Worm (Caenorhabditis elegans): ENCODE measurements around the gene F02C9.1.

F02C9.1 gene

DNA sequence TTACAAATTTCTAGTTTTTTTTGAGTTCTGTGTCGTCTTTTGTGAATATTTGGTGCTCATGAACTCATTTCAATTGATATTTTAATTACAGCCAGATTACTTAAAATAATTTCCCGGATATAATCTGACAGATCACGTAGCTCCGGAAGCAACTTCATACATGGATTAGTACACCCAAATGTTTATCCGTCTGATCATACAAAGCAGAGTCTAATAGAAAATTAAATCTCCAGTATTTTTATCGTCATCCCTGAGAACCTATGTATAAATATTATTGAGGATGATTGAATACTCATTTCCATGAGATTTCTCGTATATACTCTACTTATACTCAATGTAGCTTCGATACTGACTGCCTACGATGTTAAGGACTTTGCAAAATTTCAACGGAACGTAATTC lies 13.6 kb upstream of the F02C9.1 start, which contains the start of gene Y73C8C.12:
TSS of gene Y73C8C.12 (plus strand) at position 301 of the 400 bp plus-strand sequence.
- TF ChIP-seq unc-39 (tag; optimal IDR thresholded peaks at IDR 0.05): no peak
- TF ChIP-seq sptf-1 (tag; optimal IDR thresholded peaks at IDR 0.05): no peak
- no peak for TF ChIP-seq pha-4 (tag; optimal IDR thresholded peaks at IDR 0.05)
- TF ChIP-seq elt-1 (tag; optimal IDR thresholded peaks at IDR 0.05; ENCODE audit: borderline replicate concordance, insufficient read depth): no peak
- TF ChIP-seq nhr-237 (tag; optimal IDR thresholded peaks at IDR 0.05): no peak
- no peak for TF ChIP-seq nhr-76 (tag; optimal IDR thresholded peaks at IDR 0.05)
- no peak for TF ChIP-seq hlh-1 (tag; optimal IDR thresholded peaks at IDR 0.05)
- TF ChIP-seq lsy-2 (tag; optimal IDR thresholded peaks at IDR 0.05): no peak
- TF ChIP-seq flh-1 (GFP tag; optimal IDR thresholded peaks at IDR 0.05): no peak
- no peak for TF ChIP-seq unc-62 (GFP tag; optimal IDR thresholded peaks at IDR 0.05)

- no peak for TF ChIP-seq pha-4 (tag; optimal IDR thresholded peaks at IDR 0.05)
- no peak for TF ChIP-seq hlh-1 (tag; optimal IDR thresholded peaks at IDR 0.05)
- TF ChIP-seq nhr-76 (tag; optimal IDR thresholded peaks at IDR 0.05): no peak
- TF ChIP-seq zip-8 (tag; optimal IDR thresholded peaks at IDR 0.05): no peak
- no peak for TF ChIP-seq blmp-1 (tag; optimal IDR thresholded peaks at IDR 0.05)
- TF ChIP-seq nhr-12 (tag; optimal IDR thresholded peaks at IDR 0.05): no peak
- TF ChIP-seq M03D4.4 (tag; optimal IDR thresholded peaks at IDR 0.05): no peak
- TF ChIP-seq ceh-83 (GFP tag; optimal IDR thresholded peaks at IDR 0.05): no peak
- TF ChIP-seq cnd-1 (tag; optimal IDR thresholded peaks at IDR 0.05): no peak
Observed at ce11 chrV:3127670-3128069, 10.8 kb upstream of the F02C9.1 start, which contains the start of gene Y73C8C.10. Y73C8C.10 (minus strand) TSS chrV:3127770.

DNA sequence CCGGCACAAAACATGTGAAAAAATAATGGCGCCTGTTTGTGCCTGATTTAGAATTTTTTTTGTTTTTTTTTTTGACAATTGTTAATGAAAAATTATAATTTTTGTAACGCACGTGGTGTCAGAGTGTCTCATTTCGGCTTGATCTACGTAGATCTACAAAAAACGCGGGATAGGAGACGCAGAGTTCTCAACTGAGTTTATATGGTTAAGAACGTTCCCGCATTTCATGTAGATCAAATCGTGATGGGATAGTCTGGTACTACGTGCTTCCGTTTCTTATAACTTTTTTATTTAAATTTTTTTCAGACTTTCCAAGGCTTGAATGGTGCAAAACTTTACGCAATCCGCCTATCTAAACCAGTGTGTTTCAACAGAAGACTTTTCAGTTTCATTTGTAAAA lies 9.7 kb upstream of the F02C9.1 start, which contains the start of gene tat-6:
TSS of gene tat-6 (plus strand) at position 301 of the 400 bp plus-strand sequence.
- TF ChIP-seq elt-3 (tag; optimal IDR thresholded peaks at IDR 0.05): no peak
- TF ChIP-seq ceh-43 (GFP tag; optimal IDR thresholded peaks at IDR 0.05): no peak
- no peak for TF ChIP-seq unc-62 (GFP tag; optimal IDR thresholded peaks at IDR 0.05)
- no peak for TF ChIP-seq lin-13 (tag; optimal IDR thresholded peaks at IDR 0.05)
- no peak for TF ChIP-seq mab-5 (tag; optimal IDR thresholded peaks at IDR 0.05)
- TF ChIP-seq elt-1 (tag; optimal IDR thresholded peaks at IDR 0.05; ENCODE audit: borderline replicate concordance, insufficient read depth): no peak
- TF ChIP-seq ceh-83 (GFP tag; optimal IDR thresholded peaks at IDR 0.05): no peak
- TF ChIP-seq ceh-39 (tag; optimal IDR thresholded peaks at IDR 0.05): no peak
- no peak for TF ChIP-seq bed-3 (GFP tag; optimal IDR thresholded peaks at IDR 0.05)
- TF ChIP-seq hlh-1 (tag; optimal IDR thresholded peaks at IDR 0.05): no peak
- no peak for TF ChIP-seq nhr-28 (tag; optimal IDR thresholded peaks at IDR 0.05)
- TF ChIP-seq sem-2 (GFP tag; optimal IDR thresholded peaks at IDR 0.05): no peak
- TF ChIP-seq nhr-76 (tag; optimal IDR thresholded peaks at IDR 0.05): no peak
- TF ChIP-seq cnd-1 (tag; optimal IDR thresholded peaks at IDR 0.05): no peak
- no peak for TF ChIP-seq lin-32 (GFP tag; optimal IDR thresholded peaks at IDR 0.05)
- no peak for TF ChIP-seq blmp-1 (tag; optimal IDR thresholded peaks at IDR 0.05)
- no peak for TF ChIP-seq nhr-2 (tag; optimal IDR thresholded peaks at IDR 0.05)
- no peak for TF ChIP-seq zip-8 (tag; optimal IDR thresholded peaks at IDR 0.05)
- TF ChIP-seq M03D4.4 (tag; optimal IDR thresholded peaks at IDR 0.05): no peak

ce11 chrV:3132116-3132515 lies 6.4 kb upstream of the F02C9.1 start:
- TF ChIP-seq mls-2 (tag; optimal IDR thresholded peaks at IDR 0.05): peak; percentile 34
- no peak for TF ChIP-seq elt-1 (tag; optimal IDR thresholded peaks at IDR 0.05; ENCODE audit: borderline replicate concordance, insufficient read depth)
- no peak for TF ChIP-seq ceh-83 (GFP tag; optimal IDR thresholded peaks at IDR 0.05)
- no peak for TF ChIP-seq unc-62 (GFP tag; optimal IDR thresholded peaks at IDR 0.05)
- no peak for TF ChIP-seq nhr-12 (tag; optimal IDR thresholded peaks at IDR 0.05)
- no peak for TF ChIP-seq ham-2 (GFP tag; optimal IDR thresholded peaks at IDR 0.05)
- no peak for TF ChIP-seq bed-3 (GFP tag; optimal IDR thresholded peaks at IDR 0.05)

- TF ChIP-seq elt-1 (tag; optimal IDR thresholded peaks at IDR 0.05; ENCODE audit: borderline replicate concordance, insufficient read depth): no peak
Observed at ce11 chrV:3133293-3133755, 5.2 kb upstream of the F02C9.1 start, which contains the start of gene F02C9.2. F02C9.2 (plus strand) TSS chrV:3133705.

ce11 chrV:3141190-3141589 lies 2.7 kb downstream of the F02C9.1 start, which contains the start of gene srab-9:
srab-9 (minus strand) TSS chrV:3141290.
- TF ChIP-seq lin-13 (tag; optimal IDR thresholded peaks at IDR 0.05) (no peak), unc-62 (GFP tag; optimal IDR thresholded peaks at IDR 0.05) (no peak), mab-5 (tag; optimal IDR thresholded peaks at IDR 0.05) (no peak), ztf-11 (tag; optimal IDR thresholded peaks at IDR 0.05) (no peak)

Measured in whole organism, mixed stage, embryonic.